Fruit fly (Drosophila melanogaster) whole organism, embryonic: Measurements from ENCODE around the gene CG3529.

ENCODE experiments used
- Adf1 ChIP-seq: fragments of 200-800 bp; sonication (Bioruptor generic); IDR thresholded peaks from 2 replicates; pipeline ENCODE4 v1.3.6; 2022; ENCODE audit warnings: missing biosample characterization, missing genetic modification characterization
- C15 ChIP-seq: fragments of 200-800 bp; sonication (Bioruptor generic); IDR thresholded peaks from 3 replicates; pipeline ENCODE4 v1.3.6; 2022; ENCODE audit warnings: missing biosample characterization, missing genetic modification characterization
- CG12071 ChIP-seq: fragments of 200-800 bp; sonication (Bioruptor generic); optimal IDR thresholded peaks from 3 replicates; lab custom pipeline; 2018; ENCODE audit warnings: missing biosample characterization, mild to moderate bottlenecking, missing genetic modification characterization
- CG12391 ChIP-seq: fragments of 200-800 bp; sonication (Bioruptor generic); optimal IDR thresholded peaks from 3 replicates; lab custom pipeline; 2018; ENCODE audit warnings: missing biosample characterization, mild to moderate bottlenecking, missing genetic modification characterization, moderate library complexity
- CG12659 ChIP-seq: fragments of 200-800 bp; sonication (Bioruptor generic); optimal IDR thresholded peaks from 3 replicates; lab custom pipeline; 2017; ENCODE audit warnings: mild to moderate bottlenecking, missing biosample characterization, missing genetic modification reagents, missing genetic modification characterization
- CG13296 ChIP-seq: fragments of 200-800 bp; sonication (Bioruptor generic); optimal IDR thresholded peaks from 3 replicates; lab custom pipeline; 2018; ENCODE audit warnings: missing biosample characterization, mild to moderate bottlenecking, missing genetic modification characterization
- CG14050 ChIP-seq: fragments of 200-800 bp; sonication (Bioruptor generic); IDR thresholded peaks from 3 replicates; pipeline ENCODE4 v1.3.6; 2022; ENCODE audit warnings: missing biosample characterization, missing genetic modification characterization
- CG15011 ChIP-seq: fragments of 200-800 bp; sonication (Bioruptor generic); optimal IDR thresholded peaks from 3 replicates; lab custom pipeline; 2018; ENCODE audit warnings: missing biosample characterization, mild to moderate bottlenecking, missing genetic modification characterization
- CG18262 ChIP-seq: fragments of 200-800 bp; optimal IDR thresholded peaks from 3 replicates; lab custom pipeline; 2019; ENCODE audit warnings: missing biosample characterization, mild to moderate bottlenecking, missing genetic modification characterization, moderate library complexity
- CG1832 ChIP-seq: fragments of 200-800 bp; sonication (Bioruptor generic); optimal IDR thresholded peaks from 2 replicates; lab custom pipeline; 2017; ENCODE audit warnings: missing biosample characterization, mild to moderate bottlenecking, missing genetic modification characterization, inconsistent platforms
- CG2120 ChIP-seq: fragments of 200-800 bp; sonication (Bioruptor generic); optimal IDR thresholded peaks from 3 replicates; lab custom pipeline; 2016; ENCODE audit warnings: missing biosample characterization, missing genetic modification characterization
- CG2199 ChIP-seq: fragments of 200-800 bp; sonication (Bioruptor generic); IDR thresholded peaks from 3 replicates; pipeline ENCODE4 v1.3.6; 2022; ENCODE audit warnings: missing biosample characterization, missing genetic modification characterization
- CG3281 ChIP-seq: fragments of 200-800 bp; sonication (Bioruptor generic); optimal IDR thresholded peaks from 3 replicates; lab custom pipeline; 2017; ENCODE audit warnings: missing biosample characterization, mild to moderate bottlenecking, missing genetic modification characterization
- CG42726 ChIP-seq: fragments of 200-800 bp; sonication (Bioruptor generic); IDR thresholded peaks from 2 replicates; pipeline ENCODE4 v1.3.6; 2022; ENCODE audit warnings: missing biosample characterization, missing genetic modification characterization; ENCODE audit not compliant: partially characterized antibody
- CG43689 ChIP-seq: fragments of 200-800 bp; sonication (Bioruptor generic); IDR thresholded peaks from 2 replicates; pipeline ENCODE4 v1.3.6; 2022; ENCODE audit warnings: missing biosample characterization, missing genetic modification characterization
- CG6791 ChIP-seq: fragments of 200-800 bp; sonication (Bioruptor generic); IDR thresholded peaks from 3 replicates; pipeline ENCODE4 v1.3.6; 2022; ENCODE audit warnings: missing biosample characterization, missing genetic modification characterization; ENCODE audit not compliant: partially characterized antibody
- CG7745 ChIP-seq: fragments of 200-800 bp; sonication (Bioruptor generic); optimal IDR thresholded peaks from 2 replicates; lab custom pipeline; 2018; ENCODE audit warnings: missing biosample characterization, mild to moderate bottlenecking, missing genetic modification characterization, moderate library complexity
- Camta ChIP-seq: fragments of 200-800 bp; sonication (Bioruptor generic); optimal IDR thresholded peaks from 2 replicates; lab custom pipeline; 2016; ENCODE audit warnings: missing biosample characterization, missing genetic modification characterization
- Dbx ChIP-seq: fragments of 200-800 bp; sonication (Bioruptor generic); IDR thresholded peaks from 3 replicates; pipeline ENCODE4 v1.3.6; 2022; ENCODE audit warnings: missing biosample characterization, missing genetic modification characterization
- Dfd ChIP-seq, 2 experiments: fragments of >200 bp; optimal IDR thresholded peaks; 2 replicates each; lab custom pipeline; 2017; ENCODE audit warnings: missing biosample characterization in 2 of 2, missing genetic modification characterization in 2 of 2
- Elba2 ChIP-seq: fragments of 200-800 bp; sonication (Bioruptor generic); optimal IDR thresholded peaks from 3 replicates; lab custom pipeline; 2016; ENCODE audit warnings: missing biosample characterization, missing genetic modification characterization
- Ets97D ChIP-seq: fragments of 200-800 bp; sonication (Bioruptor generic); optimal IDR thresholded peaks from 3 replicates; lab custom pipeline; 2016; ENCODE audit warnings: missing biosample characterization, missing genetic modification characterization
- Gug ChIP-seq: fragments of 200-800 bp; sonication (Bioruptor generic); IDR thresholded peaks from 4 replicates; pipeline ENCODE4 v1.3.6; 2022; ENCODE audit warnings: missing biosample characterization, missing genetic modification characterization
- HmgD ChIP-seq: fragments of 200-800 bp; sonication (Bioruptor generic); optimal IDR thresholded peaks from 3 replicates; lab custom pipeline; 2016; ENCODE audit warnings: missing biosample characterization, missing genetic modification characterization
- Hmr ChIP-seq: fragments of 200-800 bp; sonication (Bioruptor generic); optimal IDR thresholded peaks from 3 replicates; lab custom pipeline; 2017; ENCODE audit warnings: mild to moderate bottlenecking, missing biosample characterization, missing genetic modification reagents, missing genetic modification characterization
- Hsf ChIP-seq: fragments of 200-800 bp; sonication (Bioruptor generic); optimal IDR thresholded peaks from 3 replicates; lab custom pipeline; 2016; ENCODE audit warnings: missing biosample characterization, missing genetic modification characterization
- Myb ChIP-seq: fragments of 200-800 bp; sonication (Bioruptor generic); optimal IDR thresholded peaks from 2 replicates; lab custom pipeline; 2016; ENCODE audit warnings: missing biosample characterization, missing genetic modification characterization
- NC2α ChIP-seq: fragments of 200-800 bp; sonication (Bioruptor generic); optimal IDR thresholded peaks from 2 replicates; lab custom pipeline; 2016; ENCODE audit warnings: missing biosample characterization, missing genetic modification characterization
- NK7.1 ChIP-seq: fragments of 200-800 bp; sonication (Bioruptor generic); optimal IDR thresholded peaks from 3 replicates; lab custom pipeline; 2016; ENCODE audit warnings: missing biosample characterization, missing genetic modification characterization
- Rfx ChIP-seq: fragments of 200-800 bp; sonication (Bioruptor generic); IDR thresholded peaks from 2 replicates; pipeline ENCODE4 v1.3.6; 2022; ENCODE audit warnings: missing biosample characterization, missing genetic modification characterization
- Scr ChIP-seq: fragments of 200-800 bp; sonication (Bioruptor generic); IDR thresholded peaks from 2 replicates; pipeline ENCODE4 v1.3.6; 2022; ENCODE audit warnings: missing biosample characterization, missing genetic modification characterization; ENCODE audit not compliant: partially characterized antibody
- Sox102F ChIP-seq: fragments of 200-800 bp; sonication (Bioruptor generic); optimal IDR thresholded peaks from 2 replicates; lab custom pipeline; 2018; ENCODE audit warnings: missing biosample characterization, mild to moderate bottlenecking, missing genetic modification characterization, moderate library complexity
- bcd ChIP-seq: fragments of 200-800 bp; sonication (Bioruptor generic); optimal IDR thresholded peaks from 2 replicates; lab custom pipeline; 2017; ENCODE audit warnings: missing biosample characterization, mild to moderate bottlenecking, missing genetic modification characterization
- chm ChIP-seq: fragments of 200-800 bp; sonication (Bioruptor generic); IDR thresholded peaks from 2 replicates; pipeline ENCODE4 v1.3.6; 2022; ENCODE audit warnings: missing biosample characterization, missing genetic modification characterization
- corto ChIP-seq: fragments of 200-800 bp; sonication (Bioruptor generic); optimal IDR thresholded peaks from 2 replicates; lab custom pipeline; 2016; ENCODE audit warnings: missing biosample characterization, mild to moderate bottlenecking, missing genetic modification characterization, moderate library complexity
- croc ChIP-seq: fragments of 200-800 bp; sonication (Bioruptor generic); conservative IDR thresholded peaks from 3 replicates; pipeline ENCODE4 v1.3.6; 2022; ENCODE audit warnings: missing biosample characterization, missing genetic modification characterization
- disco-r ChIP-seq: fragments of 200-800 bp; sonication (Bioruptor generic); optimal IDR thresholded peaks from 2 replicates; lab custom pipeline; 2016; ENCODE audit warnings: missing biosample characterization, missing genetic modification characterization
- gem ChIP-seq: fragments of 200-800 bp; sonication (Bioruptor generic); optimal IDR thresholded peaks from 2 replicates; lab custom pipeline; 2019; ENCODE audit warnings: missing biosample characterization, mild to moderate bottlenecking, missing genetic modification characterization, moderate library complexity
- grn ChIP-seq: fragments of 200-800 bp; sonication (Bioruptor generic); optimal IDR thresholded peaks from 3 replicates; lab custom pipeline; 2017; ENCODE audit warnings: missing biosample characterization, missing genetic modification characterization
- gro ChIP-seq: fragments of 200-800 bp; sonication (Bioruptor generic); optimal IDR thresholded peaks from 2 replicates; lab custom pipeline; 2016; ENCODE audit warnings: missing biosample characterization, missing genetic modification characterization
- lilli ChIP-seq: fragments of 200-800 bp; sonication (Bioruptor generic); optimal IDR thresholded peaks from 3 replicates; lab custom pipeline; 2016; ENCODE audit warnings: missing biosample characterization, missing genetic modification characterization
- nom ChIP-seq: fragments of 200-800 bp; sonication (Bioruptor generic); optimal IDR thresholded peaks from 2 replicates; lab custom pipeline; 2017; ENCODE audit warnings: missing biosample characterization, missing genetic modification characterization, mild to moderate bottlenecking, moderate library complexity, missing genetic modification reagents
- otp ChIP-seq: fragments of 200-800 bp; sonication (Bioruptor generic); IDR thresholded peaks from 3 replicates; pipeline ENCODE4, ENCODE4 v1.3.6; 2022; ENCODE audit warnings: missing biosample characterization, missing genetic modification characterization
- ro ChIP-seq: fragments of 200-800 bp; sonication (Bioruptor generic); IDR thresholded peaks from 2 replicates; pipeline ENCODE4 v1.3.6; 2022; ENCODE audit warnings: missing biosample characterization, missing genetic modification characterization
- slbo ChIP-seq: fragments of 200-800 bp; sonication (Bioruptor generic); IDR thresholded peaks from 2 replicates; pipeline ENCODE4 v1.3.6; 2022; ENCODE audit warnings: missing biosample characterization, missing genetic modification characterization
- slou ChIP-seq: fragments of 200-800 bp; sonication (Bioruptor generic); optimal IDR thresholded peaks from 3 replicates; lab custom pipeline; 2016; ENCODE audit warnings: missing biosample characterization, missing genetic modification characterization
- stc ChIP-seq: fragments of 200-800 bp; sonication (Bioruptor generic); IDR thresholded peaks from 2 replicates; pipeline ENCODE4 v1.3.6; 2022; ENCODE audit warnings: missing biosample characterization, missing genetic modification characterization
- trem ChIP-seq: fragments of 200-800 bp; optimal IDR thresholded peaks from 3 replicates; lab custom pipeline; 2019; ENCODE audit warnings: missing biosample characterization, mild to moderate bottlenecking, missing genetic modification characterization, moderate library complexity
- zen2 ChIP-seq: fragments of 200-800 bp; sonication (Bioruptor generic); IDR thresholded peaks from 3 replicates; pipeline ENCODE4 v1.3.6; 2022; ENCODE audit warnings: missing biosample characterization, missing genetic modification characterization; ENCODE audit not compliant: partially characterized antibody

The CG3529 gene

DNA sequence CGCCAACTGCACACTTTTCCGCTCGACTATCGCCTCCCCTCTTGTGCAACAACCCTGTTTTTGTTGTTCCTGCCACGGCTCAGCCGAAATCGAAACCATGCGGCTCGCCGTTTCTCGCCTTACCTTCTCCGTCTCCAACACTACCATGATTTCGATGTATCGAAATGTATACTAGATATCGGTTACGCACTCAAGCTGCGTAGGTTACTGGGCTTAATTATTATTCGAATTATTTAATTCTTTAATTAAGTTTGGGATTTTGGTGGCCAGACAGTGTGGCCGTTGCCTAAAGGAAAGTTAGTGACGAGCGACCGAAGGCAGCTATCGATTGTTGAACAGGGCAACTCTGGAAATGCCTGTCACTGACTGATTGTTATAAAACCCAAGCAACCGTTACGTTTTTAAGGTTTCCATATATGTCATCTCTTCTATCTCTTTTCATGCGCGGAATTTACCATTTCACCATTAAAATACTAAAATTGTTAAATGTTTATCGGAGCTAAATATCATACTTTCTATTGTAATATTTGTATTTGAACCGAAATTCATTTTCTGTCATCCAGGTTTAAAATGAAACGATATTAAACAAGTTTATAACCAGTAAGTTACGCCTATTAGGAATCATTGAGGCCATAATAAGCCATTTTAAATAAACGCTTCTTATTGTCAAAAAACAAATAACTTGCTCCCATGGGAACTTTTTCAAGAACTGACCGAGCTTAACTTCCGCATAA lies 44.3 kb upstream of the CG3529 start, which contains the start of gene eIF4E1 (continued):
- TF ChIP-seq Sox102F: no peak
- TF ChIP-seq slbo: peak; percentile 65; the same call in 1 of the 2 replicates
- TF ChIP-seq Ets97D (GFP tag; lab: Kevin White, UChicago): peak; percentile 96
- no peak for TF ChIP-seq nom (GFP tag; lab: Kevin White, UChicago)
- peak; percentile 77 for TF ChIP-seq CG12659
- no peak for TF ChIP-seq chm
- peak; percentile 9 for TF ChIP-seq slou (GFP tag; lab: Kevin White, UChicago)
- TF ChIP-seq gem (tag; lab: Kevin White, UChicago): peak; percentile 5
- TF ChIP-seq corto (GFP tag; lab: Kevin White, UChicago): no peak
- peak; percentile 100 for TF ChIP-seq Myb (GFP tag; lab: Kevin White, UChicago)
- TF ChIP-seq disco-r (GFP tag; lab: Kevin White, UChicago): no peak
- TF ChIP-seq CG42726 (GFP tag; lab: Robert Waterston, UW): peak; percentile 80
- no peak for TF ChIP-seq CG43689
- peak; percentile 57 for TF ChIP-seq CG7745 (tag; lab: Kevin White, UChicago)
- TF ChIP-seq CG12391 (tag; lab: Kevin White, UChicago): peak; percentile 38
- TF ChIP-seq Adf1 (GFP tag; lab: Robert Waterston, UW): 0 out of 2 replicates have a peak, but pooled peaks have one; percentile 28
- TF ChIP-seq lilli (GFP tag; lab: Kevin White, UChicago): peak; percentile 2
- no peak for TF ChIP-seq Dfd (GFP tag; optimal IDR thresholded peaks at IDR 0.05; lab: Kevin White, UChicago)
- peak; percentile 4; the same call in 1 of the 2 replicates for TF ChIP-seq stc (GFP tag; lab: Robert Waterston, UW)
- TF ChIP-seq Elba2 (GFP tag; lab: Kevin White, UChicago): peak; percentile 75
- peak; percentile 73 for TF ChIP-seq CG6791 (GFP tag; lab: Robert Waterston, UW)
- TF ChIP-seq grn: peak; percentile 7
- TF ChIP-seq CG12071 (GFP tag; lab: Kevin White, UChicago): no peak
- peak; percentile 8 for TF ChIP-seq bcd (GFP tag; lab: Kevin White, UChicago)
- TF ChIP-seq Hmr (GFP tag; lab: Kevin White, UChicago): peak; percentile 47
- no peak; the same call in 2 of the 3 replicates for TF ChIP-seq otp
- TF ChIP-seq CG13296 (GFP tag; lab: Kevin White, UChicago): no peak
- TF ChIP-seq NC2α (GFP tag; lab: Kevin White, UChicago): no peak
- peak; percentile 33; the same call in 1 of the 4 replicates for TF ChIP-seq Gug
- TF ChIP-seq CG15011 (GFP tag; lab: Kevin White, UChicago): no peak
- no peak for TF ChIP-seq NK7.1 (GFP tag; lab: Kevin White, UChicago)
- peak; percentile 65 for TF ChIP-seq Rfx (GFP tag; lab: Robert Waterston, UW)
- TF ChIP-seq CG2120 (GFP tag; lab: Kevin White, UChicago): peak; percentile 13
- TF ChIP-seq Dbx: 0 out of 3 replicates have a peak, but pooled peaks have one; percentile 21
- peak; percentile 84; the same call in 2 of the 3 replicates for TF ChIP-seq CG2199 (GFP tag; lab: Robert Waterston, UW)
- TF ChIP-seq trem (tag; lab: Kevin White, UChicago): peak; percentile 57
- no peak for TF ChIP-seq CG14050 (GFP tag; lab: Robert Waterston, UW)
- no peak for TF ChIP-seq ro
- TF ChIP-seq croc (GFP tag; lab: Robert Waterston, UW): no peak
- peak; percentile 55 for TF ChIP-seq HmgD (GFP tag; lab: Kevin White, UChicago)
- peak; percentile 57; the same call in 2 of the 3 replicates for TF ChIP-seq zen2 (GFP tag; lab: Robert Waterston, UW)
- peak; percentile 0 for TF ChIP-seq CG18262
- no peak for TF ChIP-seq CG1832 (GFP tag; lab: Kevin White, UChicago)
- no peak for TF ChIP-seq C15 (GFP tag; lab: Robert Waterston, UW)
- TF ChIP-seq gro (GFP tag; lab: Kevin White, UChicago): peak; percentile 32
- TF ChIP-seq Scr (GFP tag; lab: Robert Waterston, UW): peak; percentile 76
- TF ChIP-seq Hsf: peak; percentile 13
- peak; percentile 87 for TF ChIP-seq CG3281
- TF ChIP-seq Camta (GFP tag; lab: Kevin White, UChicago): peak; percentile 32
